Fruit fly (Drosophila melanogaster) whole organism, embryonic: ENCODE results near the gene cdi.

Experiments
- Atf3 ChIP-seq: fragments of 200-800 bp; sonication (Bioruptor generic); optimal IDR thresholded peaks from 3 replicates; lab custom pipeline; 2016; ENCODE audit warnings: missing biosample characterization, missing genetic modification characterization
- BEAF-32 ChIP-seq: fragments of 200-800 bp; sonication (Bioruptor generic); optimal IDR thresholded peaks from 3 replicates; lab custom pipeline; 2017; ENCODE audit warnings: missing biosample characterization, missing genetic modification characterization, mild to moderate bottlenecking, moderate library complexity, missing genetic modification reagents
- C15 ChIP-seq: fragments of 200-800 bp; sonication (Bioruptor generic); IDR thresholded peaks from 3 replicates; pipeline ENCODE4 v1.3.6; 2022; ENCODE audit warnings: missing biosample characterization, missing genetic modification characterization
- CG10267 ChIP-seq: fragments of 200-800 bp; sonication (Bioruptor generic); optimal IDR thresholded peaks from 2 replicates; lab custom pipeline; 2018; ENCODE audit warnings: missing biosample characterization, mild to moderate bottlenecking, missing genetic modification characterization, moderate library complexity
- CG10462 ChIP-seq: fragments of 200-800 bp; sonication (Bioruptor generic); optimal IDR thresholded peaks from 2 replicates; lab custom pipeline; 2016; ENCODE audit warnings: missing biosample characterization, missing genetic modification characterization
- CG12104 ChIP-seq: fragments of 200-800 bp; sonication (Bioruptor generic); optimal IDR thresholded peaks from 3 replicates; lab custom pipeline; 2016; ENCODE audit warnings: missing biosample characterization, missing genetic modification characterization
- CG1233 ChIP-seq: fragments of 200-800 bp; sonication (Bioruptor generic); optimal IDR thresholded peaks from 4 replicates; lab custom pipeline; 2018; ENCODE audit warnings: missing biosample characterization, mild to moderate bottlenecking, missing genetic modification characterization
- CG14014 ChIP-seq: fragments of 200-800 bp; sonication (Bioruptor generic); IDR thresholded peaks from 2 replicates; pipeline ENCODE4 v1.3.6; 2022; ENCODE audit warnings: missing biosample characterization, missing genetic modification characterization
- CG15696 ChIP-seq: fragments of 200-800 bp; sonication (Bioruptor generic); optimal IDR thresholded peaks from 2 replicates; lab custom pipeline; 2019; ENCODE audit warnings: missing biosample characterization, mild to moderate bottlenecking, missing genetic modification characterization, moderate library complexity
- CG17361 ChIP-seq: fragments of 200-800 bp; sonication (Bioruptor generic); IDR thresholded peaks from 3 replicates; pipeline ENCODE4 v1.3.6; 2022; ENCODE audit warnings: missing biosample characterization, missing genetic modification characterization
- CG17802 ChIP-seq: fragments of 200-800 bp; sonication (Bioruptor generic); optimal IDR thresholded peaks from 2 replicates; lab custom pipeline; 2018; ENCODE audit warnings: missing biosample characterization, mild to moderate bottlenecking, missing genetic modification characterization, moderate library complexity
- CG18262 ChIP-seq: fragments of 200-800 bp; optimal IDR thresholded peaks from 3 replicates; lab custom pipeline; 2019; ENCODE audit warnings: missing biosample characterization, mild to moderate bottlenecking, missing genetic modification characterization, moderate library complexity
- CG3726 ChIP-seq: fragments of 200-800 bp; sonication (Bioruptor generic); IDR thresholded peaks from 3 replicates; pipeline ENCODE4, ENCODE4 v1.3.6; 2022; ENCODE audit warnings: missing biosample characterization, missing genetic modification characterization
- CG3847 ChIP-seq: fragments of 200-800 bp; sonication (Bioruptor generic); IDR thresholded peaks from 2 replicates; pipeline ENCODE4 v1.3.6; 2022; ENCODE audit warnings: missing biosample characterization, missing genetic modification characterization
- CG6654 ChIP-seq: fragments of 200-800 bp; sonication (Bioruptor generic); optimal IDR thresholded peaks from 2 replicates; lab custom pipeline; 2017; ENCODE audit warnings: missing biosample characterization, mild to moderate bottlenecking, missing genetic modification characterization
- CG7357 ChIP-seq: fragments of 200-800 bp; sonication (Bioruptor generic); IDR thresholded peaks from 3 replicates; pipeline ENCODE4 v1.3.6; 2022; ENCODE audit warnings: missing biosample characterization, missing genetic modification characterization
- CG7745 ChIP-seq: fragments of 200-800 bp; sonication (Bioruptor generic); optimal IDR thresholded peaks from 2 replicates; lab custom pipeline; 2018; ENCODE audit warnings: missing biosample characterization, mild to moderate bottlenecking, missing genetic modification characterization, moderate library complexity
- CG7786 ChIP-seq: fragments of 200-800 bp; sonication (Bioruptor generic); optimal IDR thresholded peaks from 2 replicates; lab custom pipeline; 2016; ENCODE audit warnings: missing biosample characterization, missing genetic modification characterization
- CG7839 ChIP-seq: fragments of 200-800 bp; sonication (Bioruptor generic); optimal IDR thresholded peaks from 3 replicates; lab custom pipeline; 2018; ENCODE audit warnings: missing biosample characterization, mild to moderate bottlenecking, missing genetic modification characterization, moderate library complexity
- CG7963 ChIP-seq: fragments of 200-800 bp; sonication (Bioruptor generic); IDR thresholded peaks from 3 replicates; pipeline ENCODE4 v1.3.6; 2022; ENCODE audit warnings: missing biosample characterization, missing genetic modification characterization; ENCODE audit not compliant: partially characterized antibody
- CG8944 ChIP-seq: fragments of 200-800 bp; sonication (Bioruptor generic); optimal IDR thresholded peaks from 3 replicates; lab custom pipeline; 2016; ENCODE audit warnings: missing biosample characterization, missing genetic modification characterization
- CG9609 ChIP-seq: fragments of 200-800 bp; sonication (Bioruptor generic); optimal IDR thresholded peaks from 3 replicates; lab custom pipeline; 2016; ENCODE audit warnings: missing biosample characterization, missing genetic modification characterization
- CG9727 ChIP-seq: fragments of 200-800 bp; sonication (Bioruptor generic); optimal IDR thresholded peaks from 3 replicates; lab custom pipeline; 2017; ENCODE audit warnings: missing biosample characterization, mild to moderate bottlenecking, missing genetic modification characterization
- D19B ChIP-seq: fragments of 200-800 bp; sonication (Bioruptor generic); optimal IDR thresholded peaks from 2 replicates; lab custom pipeline; 2017; ENCODE audit warnings: missing biosample characterization, mild to moderate bottlenecking, missing genetic modification characterization
- Dll ChIP-seq: fragments of 200-800 bp; sonication (Bioruptor generic); IDR thresholded peaks from 4 replicates; pipeline ENCODE4 v1.3.6; 2022; ENCODE audit warnings: missing biosample characterization, missing genetic modification characterization; ENCODE audit not compliant: partially characterized antibody
- Doc3 ChIP-seq: fragments of 200-800 bp; sonication (Bioruptor generic); IDR thresholded peaks from 3 replicates; pipeline ENCODE4 v1.3.6; 2022; ENCODE audit warnings: missing biosample characterization, missing genetic modification characterization; ENCODE audit not compliant: partially characterized antibody
- Dp ChIP-seq: fragments of 200-800 bp; sonication (Bioruptor generic); optimal IDR thresholded peaks from 2 replicates; lab custom pipeline; 2018; ENCODE audit warnings: missing biosample characterization, mild to moderate bottlenecking, missing genetic modification characterization, moderate library complexity
- Ets65A ChIP-seq: fragments of 200-800 bp; sonication (Bioruptor generic); peaks from one replicate; lab custom pipeline; 2016; ENCODE audit warnings: missing biosample characterization, missing genetic modification characterization
- HLH54F ChIP-seq: fragments of 200-800 bp; sonication (Bioruptor generic); optimal IDR thresholded peaks from 3 replicates; lab custom pipeline; 2016; ENCODE audit warnings: missing biosample characterization, missing genetic modification characterization
- HLHmδ ChIP-seq: fragments of 200-800 bp; sonication (Bioruptor generic); optimal IDR thresholded peaks from 2 replicates; lab custom pipeline; 2018; ENCODE audit warnings: missing biosample characterization, mild to moderate bottlenecking, missing genetic modification characterization, moderate library complexity
- Hey ChIP-seq: fragments of 200-800 bp; sonication (Bioruptor generic); optimal IDR thresholded peaks from 3 replicates; lab custom pipeline; 2018; ENCODE audit warnings: missing biosample characterization, mild to moderate bottlenecking, missing genetic modification characterization
- Nf-YA ChIP-seq: fragments of 200-800 bp; sonication (Bioruptor generic); IDR thresholded peaks from 2 replicates; pipeline ENCODE4 v1.3.6; 2022; ENCODE audit warnings: missing biosample characterization, missing genetic modification characterization
- Oaz ChIP-seq: fragments of 200-800 bp; sonication (Bioruptor generic); IDR thresholded peaks from 2 replicates; pipeline ENCODE4 v1.3.6; 2022; ENCODE audit warnings: missing biosample characterization, missing genetic modification characterization
- Ravus ChIP-seq: fragments of 200-800 bp; sonication (Bioruptor generic); IDR thresholded peaks from 2 replicates; pipeline ENCODE4 v1.3.6; 2022; ENCODE audit warnings: missing biosample characterization, missing genetic modification characterization
- YL-1 ChIP-seq: fragments of 200-800 bp; sonication (Bioruptor generic); optimal IDR thresholded peaks from 3 replicates; lab custom pipeline; 2017; ENCODE audit warnings: missing biosample characterization, mild to moderate bottlenecking, missing genetic modification characterization
- ara ChIP-seq: fragments of 200-800 bp; sonication (Bioruptor generic); IDR thresholded peaks from 2 replicates; pipeline ENCODE4 v1.3.6; 2022; ENCODE audit warnings: missing biosample characterization, missing genetic modification characterization
- ash1 ChIP-seq: fragments of 200-800 bp; sonication (Bioruptor generic); optimal IDR thresholded peaks from 2 replicates; lab custom pipeline; 2018; ENCODE audit warnings: missing biosample characterization, mild to moderate bottlenecking, missing genetic modification characterization
- bab2 ChIP-seq: fragments of 200-800 bp; sonication (Bioruptor generic); optimal IDR thresholded peaks from 2 replicates; lab custom pipeline; 2016; ENCODE audit warnings: missing biosample characterization, missing genetic modification characterization
- bcd ChIP-seq: fragments of 200-800 bp; sonication (Bioruptor generic); optimal IDR thresholded peaks from 2 replicates; lab custom pipeline; 2017; ENCODE audit warnings: missing biosample characterization, mild to moderate bottlenecking, missing genetic modification characterization
- br ChIP-seq: fragments of >200 bp; optimal IDR thresholded peaks from 2 replicates; lab custom pipeline; 2017
- cas ChIP-seq: fragments of 200-800 bp; sonication (Bioruptor generic); IDR thresholded peaks from 2 replicates; pipeline ENCODE4 v1.3.6; 2022; ENCODE audit warnings: missing biosample characterization, missing genetic modification characterization
- cato ChIP-seq: fragments of 200-800 bp; sonication (Bioruptor generic); optimal IDR thresholded peaks from 2 replicates; lab custom pipeline; 2016; ENCODE audit warnings: missing biosample characterization, missing genetic modification characterization, borderline replicate concordance
- eve ChIP-seq, 2 experiments: fragments of >200 bp; optimal IDR thresholded peaks; 2 replicates each; lab custom pipeline; 2017; ENCODE audit warnings: missing biosample characterization in 2 of 2, missing genetic modification characterization in 2 of 2
- fd3F ChIP-seq: fragments of 200-800 bp; sonication (Bioruptor generic); optimal IDR thresholded peaks from 2 replicates; lab custom pipeline; 2018; ENCODE audit warnings: missing biosample characterization, mild to moderate bottlenecking, missing genetic modification characterization, moderate library complexity
- h ChIP-seq: fragments of >200 bp; optimal IDR thresholded peaks from 2 replicates; lab custom pipeline; 2017
- hth ChIP-seq: fragments of >200 bp; optimal IDR thresholded peaks from 2 replicates; lab custom pipeline; 2017; ENCODE audit warnings: inconsistent platforms
- peb ChIP-seq: fragments of 200-800 bp; sonication (Bioruptor generic); IDR thresholded peaks from 2 replicates; pipeline ENCODE4 v1.3.6; 2022; ENCODE audit warnings: missing biosample characterization, missing genetic modification characterization
- psq ChIP-seq: fragments of 200-800 bp; sonication (Bioruptor generic); optimal IDR thresholded peaks from 2 replicates; lab custom pipeline; 2017; ENCODE audit warnings: missing biosample characterization, missing genetic modification characterization
- slbo ChIP-seq: fragments of 200-800 bp; sonication (Bioruptor generic); IDR thresholded peaks from 2 replicates; pipeline ENCODE4 v1.3.6; 2022; ENCODE audit warnings: missing biosample characterization, missing genetic modification characterization
- slp2 ChIP-seq: fragments of 200-800 bp; sonication (Bioruptor generic); optimal IDR thresholded peaks from 2 replicates; lab custom pipeline; 2016; ENCODE audit warnings: missing biosample characterization, missing genetic modification characterization
- tgo ChIP-seq: fragments of 200-800 bp; sonication (Bioruptor generic); IDR thresholded peaks from 3 replicates; pipeline ENCODE4 v1.3.6; 2022; ENCODE audit warnings: missing biosample characterization, missing genetic modification characterization
- vfl ChIP-seq: fragments of 200-800 bp; sonication (Bioruptor generic); optimal IDR thresholded peaks from 2 replicates; lab custom pipeline; 2016; ENCODE audit warnings: missing biosample characterization, missing genetic modification characterization
- z ChIP-seq: fragments of 200-800 bp; sonication (Bioruptor generic); IDR thresholded peaks from 3 replicates; pipeline ENCODE4 v1.3.6; 2022; ENCODE audit warnings: missing biosample characterization, missing genetic modification characterization

cdi gene

dm6 chr3R:19028758-19029157 is 65.3 kb downstream of the cdi start, which contains the start of the genes GatA and P5cr (continued):
- no peak for TF ChIP-seq hth (lab: Kevin White, UChicago)
- peak; percentile 53 for TF ChIP-seq CG9727 (GFP tag; lab: Kevin White, UChicago)
- peak; percentile 8 for TF ChIP-seq CG10462 (GFP tag; lab: Kevin White, UChicago)
- peak; percentile 86 for TF ChIP-seq CG9609 (GFP tag; lab: Kevin White, UChicago)
- TF ChIP-seq BEAF-32 (GFP tag; lab: Kevin White, UChicago): peak; percentile 6
- peak; percentile 90 for TF ChIP-seq CG7786 (GFP tag; lab: Kevin White, UChicago)
- TF ChIP-seq slp2 (GFP tag; lab: Kevin White, UChicago): peak; percentile 76
- peak; percentile 34 for TF ChIP-seq D19B (GFP tag; lab: Kevin White, UChicago)
- peak; percentile 64 for TF ChIP-seq CG1233 (GFP tag; lab: Kevin White, UChicago)
- peak; percentile 80 for TF ChIP-seq CG7839
- peak; percentile 90 for TF ChIP-seq CG14014 (GFP tag; lab: Robert Waterston, UW)
- TF ChIP-seq cato (GFP tag; lab: Kevin White, UChicago): peak; percentile 26
- TF ChIP-seq YL-1 (GFP tag; lab: Kevin White, UChicago): peak; percentile 55
- peak; percentile 12 for TF ChIP-seq CG17802 (tag; lab: Kevin White, UChicago)
- no peak for TF ChIP-seq HLHmδ (GFP tag; lab: Kevin White, UChicago)
- TF ChIP-seq Ravus (GFP tag; lab: Robert Waterston, UW): peak; percentile 34
- TF ChIP-seq CG7745 (tag; lab: Kevin White, UChicago): no peak
- TF ChIP-seq CG10267: peak; percentile 39
- TF ChIP-seq CG18262: peak; percentile 32
- peak; percentile 72 for TF ChIP-seq tgo
- peak; percentile 38; the same call in 1 of the 3 replicates for TF ChIP-seq CG17361 (GFP tag; lab: Robert Waterston, UW)
- TF ChIP-seq ara: peak; percentile 60
- peak; percentile 77 for TF ChIP-seq fd3F
- TF ChIP-seq CG6654 (GFP tag; lab: Kevin White, UChicago): peak; percentile 42
- peak; percentile 97 for TF ChIP-seq Ets65A
- TF ChIP-seq br (lab: Kevin White, UChicago): no peak
- TF ChIP-seq CG3847 (GFP tag; lab: Robert Waterston, UW): peak; percentile 83
- TF ChIP-seq cas (GFP tag; lab: Robert Waterston, UW): peak; percentile 67; the same call in 1 of the 2 replicates
- TF ChIP-seq bab2: peak; percentile 86
- peak; percentile 97 for TF ChIP-seq slbo (GFP tag; lab: Robert Waterston, UW)
- TF ChIP-seq h: no peak
- peak; percentile 46; the same call in 1 of the 2 replicates for TF ChIP-seq Nf-YA (GFP tag; lab: Robert Waterston, UW)
- no peak for TF ChIP-seq z (GFP tag; lab: Robert Waterston, UW)
- TF ChIP-seq CG8944 (GFP tag; lab: Kevin White, UChicago): peak; percentile 86
- TF ChIP-seq CG15696 (tag; lab: Kevin White, UChicago): peak; percentile 6
- TF ChIP-seq CG12104 (GFP tag; lab: Kevin White, UChicago): peak; percentile 3
- TF ChIP-seq psq (GFP tag; lab: Kevin White, UChicago): peak; percentile 19
- TF ChIP-seq Dll (GFP tag; lab: Robert Waterston, UW): no peak
- no peak for TF ChIP-seq CG7963
- TF ChIP-seq eve (GFP tag; optimal IDR thresholded peaks at IDR 0.05; lab: Kevin White, UChicago): no peak
- TF ChIP-seq vfl (GFP tag; lab: Kevin White, UChicago): peak; percentile 88
- peak; percentile 82 for TF ChIP-seq bcd (GFP tag; lab: Kevin White, UChicago)
- peak; percentile 51 for TF ChIP-seq Atf3 (GFP tag; lab: Kevin White, UChicago)
- no peak for TF ChIP-seq CG7357
- peak; percentile 30 for TF ChIP-seq Dp (GFP tag; lab: Kevin White, UChicago)
- no peak for TF ChIP-seq peb (GFP tag; lab: Robert Waterston, UW)
- no peak for TF ChIP-seq CG3726 (GFP tag; lab: Robert Waterston, UW)
- TF ChIP-seq Oaz (GFP tag; lab: Robert Waterston, UW): peak; percentile 47; the same call in 1 of the 2 replicates
- TF ChIP-seq HLH54F (GFP tag; lab: Kevin White, UChicago): peak; percentile 92
- peak; percentile 38 for TF ChIP-seq ash1 (GFP tag; lab: Kevin White, UChicago)
- TF ChIP-seq C15 (GFP tag; lab: Robert Waterston, UW): 0 out of 3 replicates have a peak, but pooled peaks have one; percentile 11
- peak; percentile 58 for TF ChIP-seq Hey (tag; lab: Kevin White, UChicago)
- no peak for TF ChIP-seq Doc3 (GFP tag; lab: Robert Waterston, UW)
